Worm (Caenorhabditis elegans) whole organism, L2 larva: ENCODE measurements around the gene lgc-56.
"Not testable (repeated sequence)": the region's sequence is repeated elsewhere in the genome, so short reads cannot be mapped to it uniquely, and the experiment has no call there.

Experiments
- C34F6.9 ChIP-seq: fragments of 150-350 bp; optimal IDR thresholded peaks from 2 replicates; lab custom pipeline; 2014; ENCODE audit warnings: missing biosample characterization, missing genetic modification characterization
- F13H6.1 ChIP-seq: sonication (generic microtip); optimal IDR thresholded peaks from 2 replicates; lab custom pipeline; 2016; ENCODE audit warnings: missing genetic modification characterization, missing compliant biosample characterization
- Y55F3AM.14 ChIP-seq: fragments of 200-800 bp; sonication (Bioruptor generic); optimal IDR thresholded peaks from 2 replicates; lab custom pipeline; 2018; ENCODE audit warnings: mild to moderate bottlenecking, missing genetic modification characterization, missing compliant biosample characterization
- ZK546.5 ChIP-seq: sonication (generic microtip); optimal IDR thresholded peaks from 2 replicates; lab custom pipeline; 2017; ENCODE audit warnings: missing biosample characterization, missing genetic modification characterization
- alr-1 ChIP-seq: fragments of 150-350 bp; optimal IDR thresholded peaks from 2 replicates; lab custom pipeline; 2014; ENCODE audit warnings: missing biosample characterization, missing genetic modification characterization
- aly-2 ChIP-seq: fragments of 150-350 bp; optimal IDR thresholded peaks from 2 replicates; lab custom pipeline; 2014; ENCODE audit warnings: missing biosample characterization, missing genetic modification characterization
- blmp-1 ChIP-seq: sonication (generic microtip); optimal IDR thresholded peaks from 2 replicates; lab custom pipeline; 2017; ENCODE audit warnings: missing genetic modification characterization, mild to moderate bottlenecking, missing compliant biosample characterization, antibody characterized with exemption, moderate library complexity; ENCODE audit not compliant: insufficient read depth
- ceh-16 ChIP-seq: fragments of 150-350 bp; optimal IDR thresholded peaks from 2 replicates; lab custom pipeline; 2014; ENCODE audit warnings: missing biosample characterization, missing genetic modification characterization
- ceh-82 ChIP-seq: fragments of 150-350 bp; optimal IDR thresholded peaks from 2 replicates; lab custom pipeline; 2014; ENCODE audit warnings: missing biosample characterization, missing genetic modification characterization
- egl-27 ChIP-seq: sonication (generic microtip); optimal IDR thresholded peaks from 3 replicates; lab custom pipeline; 2017; ENCODE audit warnings: missing biosample characterization, missing genetic modification reagents, missing genetic modification characterization
- elt-3 ChIP-seq: sonication (generic microtip); optimal IDR thresholded peaks from 2 replicates; lab custom pipeline; 2017; ENCODE audit warnings: missing biosample characterization, missing genetic modification characterization
- gmeb-1 ChIP-seq: fragments of 150-350 bp; optimal IDR thresholded peaks from 2 replicates; lab custom pipeline; 2014; ENCODE audit warnings: missing biosample characterization, missing genetic modification characterization
- lin-11 ChIP-seq: fragments of 150-350 bp; sonication (generic microtip); optimal IDR thresholded peaks from 2 replicates; lab custom pipeline; 2014; ENCODE audit warnings: missing biosample characterization, missing genetic modification characterization, inconsistent platforms, mixed read lengths
- lin-13 ChIP-seq: fragments of 150-350 bp; optimal IDR thresholded peaks from 2 replicates; lab custom pipeline; 2014; ENCODE audit warnings: missing biosample characterization, missing genetic modification reagents, missing genetic modification characterization
- lin-39 ChIP-seq: fragments of 150-350 bp; optimal IDR thresholded peaks from 2 replicates; lab custom pipeline; 2014; ENCODE audit warnings: missing biosample characterization, missing genetic modification reagents, missing genetic modification characterization
- lsy-2 ChIP-seq, 2 experiments: fragments of 150-350 bp in 1 of 2; sonication (generic microtip) in 1 of 2; optimal IDR thresholded peaks; 2 replicates each; lab custom pipeline; 2014 to 2017; ENCODE audit warnings: missing biosample characterization in 2 of 2, missing genetic modification characterization in 2 of 2
- mdl-1 ChIP-seq, 2 experiments: fragments of 150-350 bp in 1 of 2; sonication (generic microtip) in 1 of 2; optimal IDR thresholded peaks; 2 replicates each; lab custom pipeline; 2017; ENCODE audit warnings: missing biosample characterization in 2 of 2, missing genetic modification characterization in 2 of 2
- nhr-10 ChIP-seq: sonication (generic microtip); optimal IDR thresholded peaks from 2 replicates; lab custom pipeline; 2017; ENCODE audit warnings: missing biosample characterization, missing genetic modification characterization
- nhr-11 ChIP-seq: fragments of 150-350 bp; optimal IDR thresholded peaks from 2 replicates; lab custom pipeline; 2014; ENCODE audit warnings: missing biosample characterization, missing genetic modification characterization
- nhr-12 ChIP-seq: fragments of 150-350 bp; optimal IDR thresholded peaks from 2 replicates; lab custom pipeline; 2014; ENCODE audit warnings: missing biosample characterization, missing genetic modification characterization
- nhr-129 ChIP-seq: fragments of 150-350 bp; optimal IDR thresholded peaks from 2 replicates; lab custom pipeline; 2014; ENCODE audit warnings: missing biosample characterization, missing genetic modification characterization
- nhr-23 ChIP-seq: fragments of 150-350 bp; optimal IDR thresholded peaks from 2 replicates; lab custom pipeline; 2014; ENCODE audit warnings: missing biosample characterization, missing genetic modification reagents, missing genetic modification characterization
- nhr-237 ChIP-seq: fragments of 150-350 bp; optimal IDR thresholded peaks from 2 replicates; lab custom pipeline; 2014; ENCODE audit warnings: missing biosample characterization, missing genetic modification characterization
- nhr-6 ChIP-seq: fragments of 150-350 bp; optimal IDR thresholded peaks from 2 replicates; lab custom pipeline; 2014; ENCODE audit warnings: missing biosample characterization, missing genetic modification characterization
- nhr-77 ChIP-seq: fragments of 150-350 bp; optimal IDR thresholded peaks from 2 replicates; lab custom pipeline; 2014; ENCODE audit warnings: missing biosample characterization, missing genetic modification characterization
- peb-1 ChIP-seq: fragments of 150-350 bp; optimal IDR thresholded peaks from 2 replicates; lab custom pipeline; 2014; ENCODE audit warnings: missing biosample characterization, missing genetic modification characterization
- sem-4 ChIP-seq: fragments of 150-350 bp; optimal IDR thresholded peaks from 2 replicates; lab custom pipeline; 2014; ENCODE audit warnings: missing biosample characterization, missing genetic modification reagents, missing genetic modification characterization
- skn-1 ChIP-seq: sonication (generic microtip); optimal IDR thresholded peaks from 2 replicates; lab custom pipeline; 2017; ENCODE audit warnings: missing biosample characterization, missing genetic modification characterization
- sma-3 ChIP-seq: sonication (generic microtip); optimal IDR thresholded peaks from 2 replicates; lab custom pipeline; 2016; ENCODE audit warnings: missing genetic modification reagents, missing genetic modification characterization, missing compliant biosample characterization
- sma-9 ChIP-seq, 2 experiments: fragments of 150-350 bp in 1 of 2; sonication (generic microtip) in 1 of 2; optimal IDR thresholded peaks; 2 replicates each; lab custom pipeline; 2014 to 2016; ENCODE audit warnings: missing genetic modification characterization in 2 of 2, mild to moderate bottlenecking in 1 of 2, missing biosample characterization in 1 of 2, missing compliant biosample characterization in 1 of 2, missing genetic modification reagents in 1 of 2, moderate library complexity in 1 of 2
- snpc-4 ChIP-seq: fragments of 150-350 bp; optimal IDR thresholded peaks from 2 replicates; lab custom pipeline; 2014; ENCODE audit warnings: missing biosample characterization, missing genetic modification characterization
- unc-39 ChIP-seq: fragments of 150-350 bp; optimal IDR thresholded peaks from 2 replicates; lab custom pipeline; 2014; ENCODE audit warnings: missing biosample characterization, missing genetic modification characterization
- unc-62 ChIP-seq: fragments of 150-350 bp; optimal IDR thresholded peaks from 2 replicates; lab custom pipeline; 2014; ENCODE audit warnings: missing biosample characterization, missing genetic modification reagents, missing genetic modification characterization
- zag-1 ChIP-seq: fragments of 150-350 bp; optimal IDR thresholded peaks from 2 replicates; lab custom pipeline; 2014; ENCODE audit warnings: missing biosample characterization, missing genetic modification characterization
- ztf-1 ChIP-seq: fragments of 200-800 bp; sonication (Bioruptor generic); conservative IDR thresholded peaks from 2 replicates; pipeline ENCODE4 v1.3.6; 2022; ENCODE audit warnings: missing genetic modification characterization, missing compliant biosample characterization
- ztf-4 ChIP-seq: fragments of 150-350 bp; optimal IDR thresholded peaks from 2 replicates; lab custom pipeline; 2014; ENCODE audit warnings: missing biosample characterization, missing genetic modification characterization

The lgc-56 gene

ce11 chrII:5156983-5157382 is 26.8 kb downstream of the lgc-56 start, which contains the start of gene msp-45:
msp-45 (minus strand) TSS chrII:5157083.
- TF ChIP-seq nhr-237 (tag; lab: Kevin White, UChicago) (no peak), nhr-6 (no peak), sma-9 (GFP tag; optimal IDR thresholded peaks at IDR 0.05; lab: Kevin White, UChicago) (no peak), sma-9 (tag; optimal IDR thresholded peaks at IDR 0.05; lab: Kevin White, UChicago) (no peak), nhr-129 (tag; lab: Kevin White, UChicago) (no peak), blmp-1 (no peak), zag-1 (no peak), ceh-16 (tag; lab: Kevin White, UChicago) (no peak), lin-13 (GFP tag; lab: Kevin White, UChicago) (no peak), nhr-11 (tag; lab: Kevin White, UChicago) (no peak), egl-27 (tag; lab: Kevin White, UChicago) (no peak), ztf-1 (no peak), ztf-4 (tag; lab: Kevin White, UChicago) (no peak), unc-39 (tag; lab: Kevin White, UChicago) (no peak), peb-1 (tag; lab: Kevin White, UChicago) (no peak), ceh-82 (tag; lab: Kevin White, UChicago) (no peak), C34F6.9 (tag; lab: Kevin White, UChicago) (no peak), skn-1 (tag; lab: Kevin White, UChicago) (no peak), nhr-23 (tag; lab: Kevin White, UChicago) (no peak)

ce11 chrII:5157525-5157924 is 27.3 kb downstream of the lgc-56 start, which contains the start of gene srb-13:
srb-13 (minus strand) TSS chrII:5157625.
- TF ChIP-seq F13H6.1 (tag; lab: Kevin White, UChicago) (no peak), nhr-10 (no peak), sem-4 (tag; lab: Kevin White, UChicago) (no peak), mdl-1 (tag; optimal IDR thresholded peaks at IDR 0.05; lab: Kevin White, UChicago) (no peak), sma-9 (GFP tag; optimal IDR thresholded peaks at IDR 0.05; lab: Kevin White, UChicago) (no peak), sma-9 (tag; optimal IDR thresholded peaks at IDR 0.05; lab: Kevin White, UChicago) (no peak), nhr-12 (tag; lab: Kevin White, UChicago) (no peak), lin-11 (tag; lab: Kevin White, UChicago) (no peak), Y55F3AM.14 (GFP tag; lab: Kevin White, UChicago) (no peak)

ce11 chrII:5158774-5159173 is 28.6 kb downstream of the lgc-56 start, which contains the start of gene F58A6.9:
F58A6.9 (minus strand) TSS chrII:5158874.
- TF ChIP-seq unc-62 (GFP tag; lab: Kevin White, UChicago); alr-1; nhr-237 (tag; lab: Kevin White, UChicago): not testable (repeated sequence)

ce11 chrII:5161102-5161501 is 30.9 kb downstream of the lgc-56 start, which contains the start of gene C27D6.11:
C27D6.11 (minus strand) TSS chrII:5161202.
- no peak for TF ChIP-seq ZK546.5 (tag; lab: Kevin White, UChicago)
- no peak for TF ChIP-seq nhr-129 (tag; lab: Kevin White, UChicago)
- no peak for TF ChIP-seq alr-1
- no peak for TF ChIP-seq blmp-1
- TF ChIP-seq C34F6.9 (tag; lab: Kevin White, UChicago), result no peak
- no peak for TF ChIP-seq sma-3 (GFP tag; lab: Kevin White, UChicago)
- no peak for TF ChIP-seq snpc-4 (tag; lab: Kevin White, UChicago)
- no peak for TF ChIP-seq nhr-6
- TF ChIP-seq skn-1 (tag; lab: Kevin White, UChicago), result no peak
- no peak for TF ChIP-seq nhr-23 (tag; lab: Kevin White, UChicago)
- TF ChIP-seq, all 48 proteins: peak for 0

- TF ChIP-seq lsy-2 (tag; optimal IDR thresholded peaks at IDR 0.05; lab: Kevin White, UChicago) (no peak), nhr-77 (tag; lab: Kevin White, UChicago) (no peak), zag-1 (no peak), lin-11 (tag; lab: Kevin White, UChicago) (no peak), ztf-1 (no peak), sma-3 (GFP tag; lab: Kevin White, UChicago) (no peak), aly-2 (no peak), Y55F3AM.14 (GFP tag; lab: Kevin White, UChicago) (no peak), ztf-4 (tag; lab: Kevin White, UChicago) (no peak), elt-3 (tag; lab: Kevin White, UChicago) (no peak), lin-39 (tag; lab: Kevin White, UChicago) (no peak), gmeb-1 (no peak)
- TF ChIP-seq, all 48 proteins: peak for 0
These were observed 33.1 kb downstream of the lgc-56 start, which contains the start of gene srb-5 for ce11 chrII:5163283-5163682. srb-5 (minus strand) TSS chrII:5163383.
